Worm (Caenorhabditis elegans): ENCODE data around the gene C34C12.8.

Gene C34C12.8

ce11 chrIII:3480236-3480635 is 20.0 kb downstream of the C34C12.8 start:
- TF ChIP-seq tra-4 (tag; optimal IDR thresholded peaks at IDR 0.05) = no peak

ce11 chrIII:3480950-3481349 is 20.7 kb downstream of the C34C12.8 start:
- TF ChIP-seq B0310.2 (tag; optimal IDR thresholded peaks at IDR 0.05) = no peak
- TF ChIP-seq ceh-13 (GFP tag; optimal IDR thresholded peaks at IDR 0.05) = no peak
- no peak for TF ChIP-seq hmg-4 (GFP tag; optimal IDR thresholded peaks at IDR 0.05)

ce11 chrIII:3482291-3482690 is 22.1 kb downstream of the C34C12.8 start, which contains the start of gene C34C12.6:
TSS of gene C34C12.6 (plus strand) at chrIII:3482591.
- TF ChIP-seq hmbx-1 (tag; optimal IDR thresholded peaks at IDR 0.05) (no peak), ceh-36 (tag; optimal IDR thresholded peaks at IDR 0.05) (no peak), pes-1 (GFP tag; IDR thresholded peaks at IDR 0.05) (no peak), ama-1 (optimal IDR thresholded peaks at IDR 0.05) (no peak), hmg-4 (GFP tag; optimal IDR thresholded peaks at IDR 0.05) (no peak), flt-1 (GFP tag; IDR thresholded peaks at IDR 0.05) (no peak), tra-4 (tag; optimal IDR thresholded peaks at IDR 0.05) (no peak), tbx-37 (GFP tag; conservative IDR thresholded peaks at IDR 0.05) (no peak), aly-1 (tag; optimal IDR thresholded peaks at IDR 0.05) (no peak), B0310.2 (tag; optimal IDR thresholded peaks at IDR 0.05) (no peak), ceh-13 (GFP tag; optimal IDR thresholded peaks at IDR 0.05) (no peak)

- TF ChIP-seq ceh-36 (tag; optimal IDR thresholded peaks at IDR 0.05) (no peak), F13C5.2 (tag; optimal IDR thresholded peaks at IDR 0.05) (no peak)
These were observed 24.8 kb downstream of the C34C12.8 start for ce11 chrIII:3484995-3485394.

- no peak for TF ChIP-seq ets-7 (tag; optimal IDR thresholded peaks at IDR 0.05)
These were observed 25.8 kb downstream of the C34C12.8 start for ce11 chrIII:3486055-3486454.

ce11 chrIII:3487133-3487532 is 26.9 kb downstream of the C34C12.8 start:
- no peak for TF ChIP-seq ceh-36 (tag; optimal IDR thresholded peaks at IDR 0.05)
- no peak for TF ChIP-seq hnd-1 (tag; optimal IDR thresholded peaks at IDR 0.05)
- no peak for TF ChIP-seq F13C5.2 (tag; optimal IDR thresholded peaks at IDR 0.05)
- TF ChIP-seq ama-1 (optimal IDR thresholded peaks at IDR 0.05) = no peak
- TF ChIP-seq pes-1 (GFP tag; IDR thresholded peaks at IDR 0.05) = no peak
- TF ChIP-seq ets-7 (tag; optimal IDR thresholded peaks at IDR 0.05) = no peak
- no peak for TF ChIP-seq ceh-13 (GFP tag; optimal IDR thresholded peaks at IDR 0.05)
- TF ChIP-seq flt-1 (GFP tag; IDR thresholded peaks at IDR 0.05) = no peak
- no peak for TF ChIP-seq B0310.2 (tag; optimal IDR thresholded peaks at IDR 0.05)
- TF ChIP-seq sea-1 (GFP tag; conservative IDR thresholded peaks at IDR 0.05) = no peak
- TF ChIP-seq aly-1 (tag; optimal IDR thresholded peaks at IDR 0.05) = no peak
- TF ChIP-seq tbx-37 (GFP tag; conservative IDR thresholded peaks at IDR 0.05) = no peak
- no peak for TF ChIP-seq tbx-11 (GFP tag; IDR thresholded peaks at IDR 0.05)
- no peak for TF ChIP-seq hmbx-1 (tag; optimal IDR thresholded peaks at IDR 0.05)
- TF ChIP-seq tra-4 (tag; optimal IDR thresholded peaks at IDR 0.05) = no peak
- TF ChIP-seq scrt-1 (GFP tag; IDR thresholded peaks at IDR 0.05) = no peak
- TF ChIP-seq hmg-4 (GFP tag; optimal IDR thresholded peaks at IDR 0.05) = no peak

ce11 chrIII:3488224-3488623 is 28.0 kb downstream of the C34C12.8 start, which contains the start of gene C34C12.7:
TSS of gene C34C12.7 (minus strand) at chrIII:3488341.
- TF ChIP-seq hmg-4 (GFP tag; optimal IDR thresholded peaks at IDR 0.05) (no peak), ceh-36 (tag; optimal IDR thresholded peaks at IDR 0.05) (no peak), ama-1 (optimal IDR thresholded peaks at IDR 0.05) (no peak), pes-1 (GFP tag; IDR thresholded peaks at IDR 0.05) (no peak), tra-4 (tag; optimal IDR thresholded peaks at IDR 0.05) (no peak), tbx-11 (GFP tag; IDR thresholded peaks at IDR 0.05) (no peak), ceh-13 (GFP tag; optimal IDR thresholded peaks at IDR 0.05) (no peak), aly-1 (tag; optimal IDR thresholded peaks at IDR 0.05) (no peak), B0310.2 (tag; optimal IDR thresholded peaks at IDR 0.05) (no peak), tbx-37 (GFP tag; conservative IDR thresholded peaks at IDR 0.05) (no peak), hmbx-1 (tag; optimal IDR thresholded peaks at IDR 0.05) (no peak), ets-7 (tag; optimal IDR thresholded peaks at IDR 0.05) (no peak), sea-1 (GFP tag; conservative IDR thresholded peaks at IDR 0.05) (no peak), hnd-1 (tag; optimal IDR thresholded peaks at IDR 0.05) (no peak), scrt-1 (GFP tag; IDR thresholded peaks at IDR 0.05) (no peak), F13C5.2 (tag; optimal IDR thresholded peaks at IDR 0.05) (no peak), flt-1 (GFP tag; IDR thresholded peaks at IDR 0.05) (no peak)

- no peak for TF ChIP-seq ceh-13 (GFP tag; optimal IDR thresholded peaks at IDR 0.05)
- no peak for TF ChIP-seq sea-1 (GFP tag; conservative IDR thresholded peaks at IDR 0.05)
- no peak for TF ChIP-seq tra-4 (tag; optimal IDR thresholded peaks at IDR 0.05)
- no peak for TF ChIP-seq tbx-37 (GFP tag; conservative IDR thresholded peaks at IDR 0.05)
- no peak for TF ChIP-seq tbx-11 (GFP tag; IDR thresholded peaks at IDR 0.05)
- TF ChIP-seq hmbx-1 (tag; optimal IDR thresholded peaks at IDR 0.05) = no peak
- no peak for TF ChIP-seq ceh-36 (tag; optimal IDR thresholded peaks at IDR 0.05)
- TF ChIP-seq hnd-1 (tag; optimal IDR thresholded peaks at IDR 0.05) = no peak
- no peak for TF ChIP-seq ama-1 (optimal IDR thresholded peaks at IDR 0.05)
- TF ChIP-seq aly-1 (tag; optimal IDR thresholded peaks at IDR 0.05) = no peak
- no peak for TF ChIP-seq scrt-1 (GFP tag; IDR thresholded peaks at IDR 0.05)
- no peak for TF ChIP-seq B0310.2 (tag; optimal IDR thresholded peaks at IDR 0.05)
- TF ChIP-seq hmg-4 (GFP tag; optimal IDR thresholded peaks at IDR 0.05) = no peak
These were observed 32.9 kb downstream of the C34C12.8 start, which contains the start of gene gly-14 for ce11 chrIII:3493138-3493537. TSS of gene gly-14 (minus strand) at chrIII:3493238.

ce11 chrIII:3498957-3499356 is 38.8 kb downstream of the C34C12.8 start, which contains the start of gene M01F1.9:
TSS of gene M01F1.9 (minus strand) at chrIII:3499057.
- TF ChIP-seq hmbx-1 (tag; optimal IDR thresholded peaks at IDR 0.05) (no peak), pes-1 (GFP tag; IDR thresholded peaks at IDR 0.05) (no peak), tra-4 (tag; optimal IDR thresholded peaks at IDR 0.05) (no peak), ceh-36 (tag; optimal IDR thresholded peaks at IDR 0.05) (no peak), ama-1 (optimal IDR thresholded peaks at IDR 0.05) (no peak), ets-7 (tag; optimal IDR thresholded peaks at IDR 0.05) (no peak)

Data from whole organism, early embryonic.